Fruit fly (Drosophila melanogaster): ENCODE results near the gene Reph.

Reph gene

dm6 chr2L:3754835-3755547 is 48.4 kb upstream of the Reph start (continued):
- peak; percentile 81 for TF ChIP-seq Fer1 (GFP tag; optimal IDR thresholded peaks at IDR 0.05)

- TF ChIP-seq Opbp (GFP tag; IDR thresholded peaks at IDR 0.05; ENCODE audit: partially characterized antibody) = no peak
- no peak for TF ChIP-seq CG3838 (GFP tag; optimal IDR thresholded peaks at IDR 0.05)
- TF ChIP-seq her (GFP tag; optimal IDR thresholded peaks at IDR 0.05) = no peak
- no peak for TF ChIP-seq Dip3 (GFP tag; optimal IDR thresholded peaks at IDR 0.05)
- peak in 1 of 2 experiments; percentile 17 for TF ChIP-seq Trl (optimal IDR thresholded peaks at IDR 0.05)
- no peak for TF ChIP-seq Trl (GFP tag; optimal IDR thresholded peaks at IDR 0.05)
- TF ChIP-seq Ravus (GFP tag; IDR thresholded peaks at IDR 0.05) = no peak
- TF ChIP-seq zfh1 (GFP tag; IDR thresholded peaks at IDR 0.05) = no peak
- TF ChIP-seq lmd (GFP tag; IDR thresholded peaks at IDR 0.05) = no peak
- no peak for TF ChIP-seq CG16813 (GFP tag; IDR thresholded peaks at IDR 0.05; ENCODE audit: partially characterized antibody)
- 0 out of 4 replicates have a peak, but pooled peaks have one; percentile 69 for TF ChIP-seq chinmo (GFP tag; IDR thresholded peaks at IDR 0.05; ENCODE audit: partially characterized antibody)
- TF ChIP-seq CG34376 (GFP tag; optimal IDR thresholded peaks at IDR 0.05) = no peak
- TF ChIP-seq seq (GFP tag; IDR thresholded peaks at IDR 0.05) = no peak
- TF ChIP-seq klu (GFP tag; IDR thresholded peaks at IDR 0.05) = no peak
- no peak for TF ChIP-seq az2 (GFP tag; optimal IDR thresholded peaks at IDR 0.05)
- TF ChIP-seq ab (GFP tag; optimal IDR thresholded peaks at IDR 0.05) = no peak
- TF ChIP-seq fd3F (GFP tag; optimal IDR thresholded peaks at IDR 0.05) = no peak
- no peak for TF ChIP-seq Dll (GFP tag; IDR thresholded peaks at IDR 0.05; ENCODE audit: partially characterized antibody)
- TF ChIP-seq Hsf (GFP tag; optimal IDR thresholded peaks at IDR 0.05) = no peak
- TF ChIP-seq Bgb (GFP tag; IDR thresholded peaks at IDR 0.05; ENCODE audit: partially characterized antibody) = no peak
- no peak for TF ChIP-seq rib (GFP tag; IDR thresholded peaks at IDR 0.05)
- TF ChIP-seq Dp (GFP tag; optimal IDR thresholded peaks at IDR 0.05) = no peak
- no peak for TF ChIP-seq Hr3 (GFP tag; optimal IDR thresholded peaks at IDR 0.05)
- TF ChIP-seq Gsc (GFP tag; IDR thresholded peaks at IDR 0.05) = no peak
- no peak for TF ChIP-seq CG12299 (tag; optimal IDR thresholded peaks at IDR 0.05)
- no peak for TF ChIP-seq dysf (GFP tag; IDR thresholded peaks at IDR 0.05)
- no peak for TF ChIP-seq CG32772 (GFP tag; IDR thresholded peaks at IDR 0.05)
- no peak for TF ChIP-seq CG10209 (GFP tag; optimal IDR thresholded peaks at IDR 0.05)
- no peak for TF ChIP-seq B-H2 (GFP tag; optimal IDR thresholded peaks at IDR 0.05)
- TF ChIP-seq CG13894 (tag; optimal IDR thresholded peaks at IDR 0.05) = peak; percentile 37
- TF ChIP-seq scrt (GFP tag; optimal IDR thresholded peaks at IDR 0.05) = peak; percentile 67
- no peak for TF ChIP-seq Taf1 (GFP tag; IDR thresholded peaks at IDR 0.05)
- TF ChIP-seq CG6813 (GFP tag; optimal IDR thresholded peaks at IDR 0.05) = no peak
- TF ChIP-seq grn (GFP tag; optimal IDR thresholded peaks at IDR 0.05) = no peak
- no peak for TF ChIP-seq H2.0 (GFP tag; IDR thresholded peaks at IDR 0.05)
- TF ChIP-seq CG6791 (GFP tag; IDR thresholded peaks at IDR 0.05; ENCODE audit: partially characterized antibody) = no peak
- TF ChIP-seq cato (GFP tag; optimal IDR thresholded peaks at IDR 0.05; ENCODE audit: borderline replicate concordance) = no peak
- TF ChIP-seq kay (GFP tag; optimal IDR thresholded peaks at IDR 0.05) = no peak
- no peak for TF ChIP-seq CG13123 (GFP tag; optimal IDR thresholded peaks at IDR 0.05)
- TF ChIP-seq Xbp1 (GFP tag; optimal IDR thresholded peaks at IDR 0.05) = no peak
- no peak for TF ChIP-seq pan (optimal IDR thresholded peaks at IDR 0.05)
- TF ChIP-seq pan (GFP tag; optimal IDR thresholded peaks at IDR 0.05 in 1 of 2, IDR thresholded peaks at IDR 0.05 in 1 of 2) = peak in 1 of 2 experiments; percentile 13
- no peak for TF ChIP-seq cg (GFP tag; optimal IDR thresholded peaks at IDR 0.05)
- TF ChIP-seq exex (tag; optimal IDR thresholded peaks at IDR 0.05) = no peak
- no peak for TF ChIP-seq CG17385 (GFP tag; optimal IDR thresholded peaks at IDR 0.05)
- no peak for TF ChIP-seq CG6654 (GFP tag; optimal IDR thresholded peaks at IDR 0.05)
- TF ChIP-seq MESR4 (GFP tag; optimal IDR thresholded peaks at IDR 0.05) = no peak
These were observed 46.5 kb upstream of the Reph start, which contains the start of gene CG43707 for dm6 chr2L:3756831-3757351. Gene CG43707 (plus strand): TSS chr2L:3757256.
